Fruit fly (Drosophila melanogaster): Measurements from ENCODE around the gene CG33272.

CG33272 gene

DNA sequence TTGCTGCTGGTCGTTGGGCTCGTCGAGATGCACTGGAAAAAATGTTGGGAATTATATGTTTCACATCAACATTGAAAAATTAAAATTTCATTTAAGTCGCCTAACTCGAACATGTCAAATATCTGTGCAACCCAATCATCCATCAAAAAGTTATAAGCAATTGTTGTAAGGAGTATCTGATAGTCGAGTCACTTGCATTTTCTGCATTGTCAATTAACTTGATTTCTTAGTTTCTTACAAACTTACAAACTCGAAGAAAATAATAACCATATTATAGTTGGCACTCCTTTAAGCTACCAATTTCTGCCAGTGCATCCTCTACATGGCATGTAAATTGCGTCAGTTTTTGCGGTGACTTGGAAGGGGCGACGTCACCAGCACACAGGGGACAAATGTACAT lies 27.3 kb downstream of the CG33272 start (continued):
- no peak for TF ChIP-seq CG7786 (GFP tag; optimal IDR thresholded peaks at IDR 0.05)
- peak; percentile 22 for TF ChIP-seq CG12942 (GFP tag; optimal IDR thresholded peaks at IDR 0.05)
- peak; percentile 8 for TF ChIP-seq CG10267 (tag; optimal IDR thresholded peaks at IDR 0.05)
- peak; percentile 31 for TF ChIP-seq Xbp1 (GFP tag; optimal IDR thresholded peaks at IDR 0.05)
- no peak for TF ChIP-seq bab2 (GFP tag; optimal IDR thresholded peaks at IDR 0.05)
- no peak for TF ChIP-seq hkb (optimal IDR thresholded peaks at IDR 0.05)
- TF ChIP-seq hkb (GFP tag; IDR thresholded peaks at IDR 0.05), result peak; percentile 33; the same call in 1 of the 2 replicates
- TF ChIP-seq stc (GFP tag; IDR thresholded peaks at IDR 0.05), result no peak; the same call in 1 of the 2 replicates
- no peak for TF ChIP-seq B-H1 (GFP tag; IDR thresholded peaks at IDR 0.05)
- no peak for TF ChIP-seq CG17568 (GFP tag; optimal IDR thresholded peaks at IDR 0.05)
- 0 out of 3 replicates have a peak, but pooled peaks have one; percentile 10 for TF ChIP-seq gce (GFP tag; IDR thresholded peaks at IDR 0.05)
- TF ChIP-seq ems (GFP tag; optimal IDR thresholded peaks at IDR 0.05), result peak; percentile 36
- TF ChIP-seq eve (GFP tag; optimal IDR thresholded peaks at IDR 0.05), result peak in 1 of 2 experiments; percentile 67
- TF ChIP-seq row (GFP tag; IDR thresholded peaks at IDR 0.05), result peak; percentile 39; the same call in 2 of the 3 replicates
- peak; percentile 51 for TF ChIP-seq tio (GFP tag; optimal IDR thresholded peaks at IDR 0.05)
- no peak for TF ChIP-seq Vsx1 (GFP tag; optimal IDR thresholded peaks at IDR 0.05)
- peak; percentile 12 for TF ChIP-seq CG17802 (tag; optimal IDR thresholded peaks at IDR 0.05)
- no peak for TF ChIP-seq CkIIα-i1 (GFP tag; IDR thresholded peaks at IDR 0.05)
- TF ChIP-seq CG8944 (GFP tag; optimal IDR thresholded peaks at IDR 0.05), result peak; percentile 15
- no peak for TF ChIP-seq cwo (GFP tag; optimal IDR thresholded peaks at IDR 0.05)
- TF ChIP-seq CG7372 (GFP tag; IDR thresholded peaks at IDR 0.05), result 0 out of 2 replicates have a peak, but pooled peaks have one; percentile 9
- no peak for TF ChIP-seq CG8765 (GFP tag; IDR thresholded peaks at IDR 0.05)
- TF ChIP-seq Lpt (GFP tag; optimal IDR thresholded peaks at IDR 0.05), result no peak
- 0 out of 2 replicates have a peak, but pooled peaks have one; percentile 36 for TF ChIP-seq esg (GFP tag; conservative IDR thresholded peaks at IDR 0.05)
- peak in 1 of 2 experiments; percentile 58 for TF ChIP-seq Hr51 (GFP tag; optimal IDR thresholded peaks at IDR 0.05)
- TF ChIP-seq ac (GFP tag; optimal IDR thresholded peaks at IDR 0.05), result no peak
- no peak for TF ChIP-seq Dref (GFP tag; IDR thresholded peaks at IDR 0.05)
- TF ChIP-seq wek (GFP tag; optimal IDR thresholded peaks at IDR 0.05), result no peak
- TF ChIP-seq cato (GFP tag; optimal IDR thresholded peaks at IDR 0.05; ENCODE audit: borderline replicate concordance), result no peak
- no peak for TF ChIP-seq Ets97D (GFP tag; optimal IDR thresholded peaks at IDR 0.05)
- no peak for TF ChIP-seq gcm2 (GFP tag; optimal IDR thresholded peaks at IDR 0.05)
- no peak for TF ChIP-seq Taf1 (GFP tag; IDR thresholded peaks at IDR 0.05)
- TF ChIP-seq Max (GFP tag; optimal IDR thresholded peaks at IDR 0.05), result no peak
- TF ChIP-seq Hmr (GFP tag; optimal IDR thresholded peaks at IDR 0.05), result peak; percentile 42
- peak; percentile 11 for TF ChIP-seq CG16815 (GFP tag; optimal IDR thresholded peaks at IDR 0.05)
- no peak for TF ChIP-seq Rfx (GFP tag; IDR thresholded peaks at IDR 0.05)
- TF ChIP-seq CG31365 (tag; optimal IDR thresholded peaks at IDR 0.05), result no peak
- peak; percentile 37 for TF ChIP-seq nau (GFP tag; optimal IDR thresholded peaks at IDR 0.05)
- TF ChIP-seq CG18476 (GFP tag; optimal IDR thresholded peaks at IDR 0.05), result no peak
- no peak for TF ChIP-seq CG10654 (GFP tag; optimal IDR thresholded peaks at IDR 0.05)
- 0 out of 3 replicates have a peak, but pooled peaks have one; percentile 28 for TF ChIP-seq CG11093 (GFP tag; IDR thresholded peaks at IDR 0.05)
- no peak for TF ChIP-seq sr (GFP tag; IDR thresholded peaks at IDR 0.05)
- TF ChIP-seq CG14710 (tag; optimal IDR thresholded peaks at IDR 0.05), result peak; percentile 36
- peak; percentile 31 for TF ChIP-seq CG13775 (GFP tag; optimal IDR thresholded peaks at IDR 0.05)
- peak; percentile 18 for TF ChIP-seq CG30431 (GFP tag; optimal IDR thresholded peaks at IDR 0.05)
- no peak for TF ChIP-seq ase (GFP tag; IDR thresholded peaks at IDR 0.05)
- peak; percentile 29 for TF ChIP-seq en (GFP tag; optimal IDR thresholded peaks at IDR 0.05)
- 0 out of 2 replicates have a peak, but pooled peaks have one; percentile 27 for TF ChIP-seq Ada2b (GFP tag; IDR thresholded peaks at IDR 0.05)
- TF ChIP-seq exex (tag; optimal IDR thresholded peaks at IDR 0.05), result no peak
- TF ChIP-seq CG8924 (tag; optimal IDR thresholded peaks at IDR 0.05), result peak; percentile 45
- peak; percentile 1 for TF ChIP-seq sqz (GFP tag; optimal IDR thresholded peaks at IDR 0.05)
- no peak for TF ChIP-seq yki (optimal IDR thresholded peaks at IDR 0.05)
